Worm (Caenorhabditis elegans): ENCODE data around the gene wdr-60.

The wdr-60 gene

ce11 chrIII:5010723-5011122, 23.7 kb downstream of the wdr-60 start:
- TF ChIP-seq nhr-90 (tag; optimal IDR thresholded peaks at IDR 0.05; ENCODE audit: poor library complexity) (no peak), nhr-28 (tag; optimal IDR thresholded peaks at IDR 0.05) (no peak), hpl-2 (GFP tag; optimal IDR thresholded peaks at IDR 0.05) (no peak), ztf-4 (tag; optimal IDR thresholded peaks at IDR 0.05) (no peak), aha-1 (tag; optimal IDR thresholded peaks at IDR 0.05) (no peak), lir-3 (tag; optimal IDR thresholded peaks at IDR 0.05; ENCODE audit: poor library complexity) (no peak), snpc-4 (tag; optimal IDR thresholded peaks at IDR 0.05) (no peak), tlp-1 (tag; optimal IDR thresholded peaks at IDR 0.05) (no peak), pqm-1 (tag; optimal IDR thresholded peaks at IDR 0.05) (no peak), ceh-82 (tag; optimal IDR thresholded peaks at IDR 0.05) (no peak), mab-9 (GFP tag; IDR thresholded peaks at IDR 0.05) (no peak)

- TF ChIP-seq hlh-4 (tag; optimal IDR thresholded peaks at IDR 0.05): no peak
- TF ChIP-seq swsn-7 (tag; optimal IDR thresholded peaks at IDR 0.05): no peak
- TF ChIP-seq dpl-1 (GFP tag; optimal IDR thresholded peaks at IDR 0.05): no peak
- TF ChIP-seq pax-3 (tag; optimal IDR thresholded peaks at IDR 0.05): no peak
- no peak for TF ChIP-seq F16B12.6 (tag; optimal IDR thresholded peaks at IDR 0.05)
- TF ChIP-seq nhr-47 (tag; optimal IDR thresholded peaks at IDR 0.05): no peak
- no peak for TF ChIP-seq nhr-12 (tag; optimal IDR thresholded peaks at IDR 0.05)
- no peak for TF ChIP-seq nhr-90 (tag; optimal IDR thresholded peaks at IDR 0.05; ENCODE audit: poor library complexity)
- TF ChIP-seq lsy-2 (tag; optimal IDR thresholded peaks at IDR 0.05): no peak
- TF ChIP-seq jun-1 (tag; optimal IDR thresholded peaks at IDR 0.05): no peak
- TF ChIP-seq efl-1 (optimal IDR thresholded peaks at IDR 0.05): no peak
- TF ChIP-seq efl-1 (GFP tag; optimal IDR thresholded peaks at IDR 0.05 in 1 of 2): peak in 1 of 2 experiments; percentile 70
- peak; percentile 81 for TF ChIP-seq alr-1 (tag; optimal IDR thresholded peaks at IDR 0.05; ENCODE audit: borderline replicate concordance)
- no peak for TF ChIP-seq pqm-1 (tag; optimal IDR thresholded peaks at IDR 0.05)
Observed at ce11 chrIII:5012460-5012859, 25.5 kb downstream of the wdr-60 start.

- TF ChIP-seq swsn-7 (tag; optimal IDR thresholded peaks at IDR 0.05) (peak; percentile 89), unc-30 (tag; optimal IDR thresholded peaks at IDR 0.05) (no peak), zip-4 (GFP tag; optimal IDR thresholded peaks at IDR 0.05) (no peak), Y116A8C.19 (tag; optimal IDR thresholded peaks at IDR 0.05; ENCODE audit: borderline replicate concordance) (no peak), unc-98 (GFP tag; IDR thresholded peaks at IDR 0.05) (no peak), lsy-2 (tag; optimal IDR thresholded peaks at IDR 0.05) (peak; percentile 83 to 91), unc-86 (tag; optimal IDR thresholded peaks at IDR 0.05) (peak; percentile 89), snu-23 (GFP tag; optimal IDR thresholded peaks at IDR 0.05) (peak; percentile 96), vab-15 (tag; optimal IDR thresholded peaks at IDR 0.05) (peak; percentile 22), C34B4.2 (tag; optimal IDR thresholded peaks at IDR 0.05) (no peak), nhr-28 (tag; optimal IDR thresholded peaks at IDR 0.05) (no peak), unc-62 (GFP tag; optimal IDR thresholded peaks at IDR 0.05) (no peak), jun-1 (tag; optimal IDR thresholded peaks at IDR 0.05) (peak; percentile 85), ces-1 (GFP tag; optimal IDR thresholded peaks at IDR 0.05) (no peak), elt-3 (tag; optimal IDR thresholded peaks at IDR 0.05) (peak in 3 of 6 experiments; percentile 41 to 64 (median 54)), nhr-20 (tag; optimal IDR thresholded peaks at IDR 0.05) (peak; percentile 86), mdl-1 (tag; optimal IDR thresholded peaks at IDR 0.05) (peak in 1 of 2 experiments; percentile 84), F16B12.6 (tag; optimal IDR thresholded peaks at IDR 0.05) (peak; percentile 13), pax-3 (tag; optimal IDR thresholded peaks at IDR 0.05) (no peak), nhr-11 (tag; optimal IDR thresholded peaks at IDR 0.05) (peak; percentile 37), alr-1 (tag; optimal IDR thresholded peaks at IDR 0.05; ENCODE audit: borderline replicate concordance) (no peak), ztf-11 (tag; optimal IDR thresholded peaks at IDR 0.05) (peak in 1 of 2 experiments; percentile 81), fkh-4 (tag; optimal IDR thresholded peaks at IDR 0.05; ENCODE audit: borderline replicate concordance) (peak; percentile 20), ets-5 (GFP tag; IDR thresholded peaks at IDR 0.05) (no peak), grh-1 (GFP tag; IDR thresholded peaks at IDR 0.05) (no peak), C16A3.4 (tag; optimal IDR thresholded peaks at IDR 0.05) (peak; percentile 80), skn-1 (tag; optimal IDR thresholded peaks at IDR 0.05) (peak; percentile 86), egl-13 (tag; optimal IDR thresholded peaks at IDR 0.05) (peak; percentile 75), lin-13 (GFP tag; optimal IDR thresholded peaks at IDR 0.05) (peak; percentile 82), tlp-1 (tag; optimal IDR thresholded peaks at IDR 0.05) (no peak), pqm-1 (tag; optimal IDR thresholded peaks at IDR 0.05) (no peak), mab-9 (GFP tag; IDR thresholded peaks at IDR 0.05) (no peak; the same call in 1 of the 2 replicates), lir-3 (tag; optimal IDR thresholded peaks at IDR 0.05; ENCODE audit: poor library complexity) (peak; percentile 71), isw-1 (GFP tag; IDR thresholded peaks at IDR 0.05) (peak; percentile 75), dpl-1 (GFP tag; optimal IDR thresholded peaks at IDR 0.05) (peak; percentile 65 to 69 (median 65)), xbp-1 (tag; optimal IDR thresholded peaks at IDR 0.05) (peak; percentile 85)
Observed at ce11 chrIII:5013915-5014346, 26.9 kb downstream of the wdr-60 start.
